Fruit fly (Drosophila melanogaster) whole organism, prepupa: ENCODE measurements around the gene tey.
A peak's percentile ranks its signal among the peaks of the same experiment; 100 is the strongest.

ENCODE experiments used
- Blimp-1 ChIP-seq: fragments of 200-800 bp; sonication (Bioruptor generic); optimal IDR thresholded peaks from 3 replicates; lab custom pipeline; 2017; ENCODE audit warnings: missing biosample characterization, missing genetic modification characterization, mild to moderate bottlenecking, moderate library complexity, missing genetic modification reagents
- CG10631 ChIP-seq: fragments of 200-800 bp; sonication (Bioruptor generic); optimal IDR thresholded peaks from 2 replicates; lab custom pipeline; 2016; ENCODE audit warnings: missing biosample characterization, missing genetic modification characterization
- CG10669 ChIP-seq: fragments of 200-800 bp; sonication (Bioruptor generic); optimal IDR thresholded peaks from 3 replicates; lab custom pipeline; 2018; ENCODE audit warnings: missing biosample characterization, mild to moderate bottlenecking, missing genetic modification characterization, moderate library complexity
- CG15336 ChIP-seq: fragments of 200-800 bp; sonication (Bioruptor generic); IDR thresholded peaks from 2 replicates; pipeline ENCODE4 v1.3.6; 2022; ENCODE audit warnings: missing biosample characterization, missing genetic modification characterization
- CG1621 ChIP-seq: fragments of 200-800 bp; sonication (Bioruptor generic); optimal IDR thresholded peaks from 3 replicates; lab custom pipeline; 2018; ENCODE audit warnings: missing biosample characterization, mild to moderate bottlenecking, missing genetic modification characterization
- CG16779 ChIP-seq: fragments of 200-800 bp; sonication (Bioruptor generic); optimal IDR thresholded peaks from 3 replicates; lab custom pipeline; 2017; ENCODE audit warnings: missing biosample characterization, mild to moderate bottlenecking, missing genetic modification characterization
- CG31627 ChIP-seq: fragments of 200-800 bp; sonication (Bioruptor generic); optimal IDR thresholded peaks from 3 replicates; lab custom pipeline; 2016; ENCODE audit warnings: missing biosample characterization, missing genetic modification characterization
- CG4318 ChIP-seq: fragments of 200-800 bp; sonication (Bioruptor generic); optimal IDR thresholded peaks from 3 replicates; lab custom pipeline; 2017; ENCODE audit warnings: missing biosample characterization, mild to moderate bottlenecking, missing genetic modification characterization
- CG6163 ChIP-seq: fragments of 200-800 bp; sonication (Bioruptor generic); IDR thresholded peaks from 3 replicates; pipeline ENCODE4 v1.3.6; 2022; ENCODE audit warnings: missing biosample characterization, missing genetic modification characterization
- CG6792 ChIP-seq: fragments of 200-800 bp; sonication (Bioruptor generic); optimal IDR thresholded peaks from 3 replicates; lab custom pipeline; 2016; ENCODE audit warnings: missing biosample characterization, missing genetic modification characterization
- CG6808 ChIP-seq: fragments of 200-800 bp; sonication (Bioruptor generic); optimal IDR thresholded peaks from 3 replicates; lab custom pipeline; 2017; ENCODE audit warnings: missing biosample characterization, missing genetic modification characterization, mild to moderate bottlenecking, moderate library complexity, missing genetic modification reagents
- CG6854 ChIP-seq: fragments of 200-800 bp; sonication (Bioruptor generic); optimal IDR thresholded peaks from 2 replicates; lab custom pipeline; 2017; ENCODE audit warnings: missing biosample characterization, mild to moderate bottlenecking, missing genetic modification characterization
- CG8119 ChIP-seq: fragments of 200-800 bp; sonication (Bioruptor generic); IDR thresholded peaks from 3 replicates; pipeline ENCODE4 v1.3.6; 2022; ENCODE audit warnings: missing biosample characterization, missing genetic modification characterization
- CG8319 ChIP-seq: fragments of 200-800 bp; sonication (Bioruptor generic); optimal IDR thresholded peaks from 3 replicates; lab custom pipeline; 2016; ENCODE audit warnings: missing biosample characterization, missing genetic modification characterization
- CG8632 ChIP-seq: fragments of 200-800 bp; sonication (Bioruptor generic); optimal IDR thresholded peaks from 3 replicates; lab custom pipeline; 2016; ENCODE audit warnings: missing biosample characterization, missing genetic modification characterization
- CG9139 ChIP-seq: fragments of 200-800 bp; sonication (Bioruptor generic); optimal IDR thresholded peaks from 3 replicates; lab custom pipeline; 2017; ENCODE audit warnings: missing biosample characterization, mild to moderate bottlenecking, missing genetic modification characterization
- Eip75B ChIP-seq: fragments of 200-800 bp; sonication (Bioruptor generic); optimal IDR thresholded peaks from 3 replicates; lab custom pipeline; 2016; ENCODE audit warnings: missing biosample characterization, missing genetic modification characterization
- Eip78C ChIP-seq: fragments of 200-800 bp; sonication (Bioruptor generic); peaks from one replicate; lab custom pipeline; 2016; ENCODE audit warnings: missing biosample characterization, missing genetic modification characterization
- Eip93F ChIP-seq: fragments of 200-800 bp; sonication (Bioruptor generic); optimal IDR thresholded peaks from 2 replicates; lab custom pipeline; 2016; ENCODE audit warnings: missing biosample characterization, mild to moderate bottlenecking, missing genetic modification characterization
- Hr38 ChIP-seq: sonication (Bioruptor generic); optimal IDR thresholded peaks from 2 replicates; lab custom pipeline; 2016; ENCODE audit warnings: missing biosample characterization, missing genetic modification characterization
- Lpt ChIP-seq: fragments of 200-800 bp; sonication (Bioruptor generic); optimal IDR thresholded peaks from 3 replicates; lab custom pipeline; 2016; ENCODE audit warnings: missing biosample characterization, missing genetic modification characterization
- Met ChIP-seq: fragments of 200-800 bp; sonication (Bioruptor generic); optimal IDR thresholded peaks from 3 replicates; lab custom pipeline; 2016; ENCODE audit warnings: missing biosample characterization, missing genetic modification characterization
- Smox ChIP-seq: fragments of 200-800 bp; sonication (Bioruptor generic); optimal IDR thresholded peaks from 3 replicates; lab custom pipeline; 2016; ENCODE audit warnings: missing biosample characterization, missing genetic modification characterization
- Sox102F ChIP-seq: fragments of 200-800 bp; sonication (Bioruptor generic); optimal IDR thresholded peaks from 2 replicates; lab custom pipeline; 2016; ENCODE audit warnings: missing biosample characterization, mild to moderate bottlenecking, missing genetic modification characterization
- Sox15 ChIP-seq: fragments of 200-800 bp; sonication (Bioruptor generic); optimal IDR thresholded peaks from 3 replicates; lab custom pipeline; 2016; ENCODE audit warnings: missing biosample characterization, missing genetic modification characterization
- achi ChIP-seq: fragments of 200-800 bp; sonication (Bioruptor generic); optimal IDR thresholded peaks from 3 replicates; lab custom pipeline; 2016; ENCODE audit warnings: missing biosample characterization, missing genetic modification characterization
- cyc ChIP-seq: fragments of 200-800 bp; sonication (Bioruptor generic); optimal IDR thresholded peaks from 3 replicates; lab custom pipeline; 2016; ENCODE audit warnings: missing biosample characterization, missing genetic modification characterization
- eg ChIP-seq: fragments of 200-800 bp; sonication (Bioruptor generic); IDR thresholded peaks from 3 replicates; pipeline ENCODE4 v1.3.6; 2022; ENCODE audit warnings: missing biosample characterization, missing genetic modification characterization
- esn ChIP-seq: fragments of 200-800 bp; sonication (Bioruptor generic); optimal IDR thresholded peaks from 2 replicates; lab custom pipeline; 2016; ENCODE audit warnings: missing biosample characterization, mild to moderate bottlenecking, missing genetic modification characterization, moderate library complexity
- fd59A ChIP-seq: fragments of 200-800 bp; sonication (Bioruptor generic); optimal IDR thresholded peaks from 2 replicates; lab custom pipeline; 2017; ENCODE audit warnings: missing biosample characterization, mild to moderate bottlenecking, missing genetic modification characterization, missing genetic modification reagents
- fd85E ChIP-seq: fragments of 200-800 bp; sonication (Bioruptor generic); optimal IDR thresholded peaks from 3 replicates; lab custom pipeline; 2016; ENCODE audit warnings: missing biosample characterization, missing genetic modification characterization
- fkh ChIP-seq: fragments of 200-800 bp; sonication (Bioruptor generic); optimal IDR thresholded peaks from 3 replicates; lab custom pipeline; 2017; ENCODE audit warnings: missing biosample characterization, mild to moderate bottlenecking, missing genetic modification characterization, moderate library complexity
- lz ChIP-seq: fragments of 200-800 bp; sonication (Bioruptor generic); optimal IDR thresholded peaks from 3 replicates; lab custom pipeline; 2016; ENCODE audit warnings: missing biosample characterization, missing genetic modification characterization
- net ChIP-seq: fragments of 200-800 bp; sonication (Bioruptor generic); optimal IDR thresholded peaks from 3 replicates; lab custom pipeline; 2016; ENCODE audit warnings: missing biosample characterization, missing genetic modification characterization
- salr ChIP-seq, 2 experiments: fragments of 200-800 bp; sonication (Bioruptor generic); optimal IDR thresholded peaks; 3 replicates each; lab custom pipeline; 2016 to 2018; ENCODE audit warnings: missing biosample characterization in 2 of 2, missing genetic modification characterization in 2 of 2, mild to moderate bottlenecking in 1 of 2
- ss ChIP-seq, 2 experiments: fragments of 200-800 bp; sonication (Bioruptor generic); optimal IDR thresholded peaks; 2 replicates in 1 of 2; 3 replicates in 1 of 2; lab custom pipeline; 2017 to 2018; ENCODE audit warnings: mild to moderate bottlenecking in 2 of 2, missing biosample characterization in 2 of 2, missing genetic modification characterization in 2 of 2, moderate library complexity in 1 of 2
- svp ChIP-seq: fragments of 200-800 bp; sonication (Bioruptor generic); peaks from one replicate; lab custom pipeline; 2016; ENCODE audit warnings: missing biosample characterization, missing genetic modification characterization
- topi ChIP-seq: fragments of 200-800 bp; sonication (Bioruptor generic); optimal IDR thresholded peaks from 3 replicates; lab custom pipeline; 2016; ENCODE audit warnings: missing biosample characterization, missing genetic modification characterization
- vri ChIP-seq: fragments of 200-800 bp; sonication (Bioruptor generic); optimal IDR thresholded peaks from 3 replicates; lab custom pipeline; 2016; ENCODE audit warnings: missing biosample characterization, mild to moderate bottlenecking, missing genetic modification characterization

Gene tey

DNA sequence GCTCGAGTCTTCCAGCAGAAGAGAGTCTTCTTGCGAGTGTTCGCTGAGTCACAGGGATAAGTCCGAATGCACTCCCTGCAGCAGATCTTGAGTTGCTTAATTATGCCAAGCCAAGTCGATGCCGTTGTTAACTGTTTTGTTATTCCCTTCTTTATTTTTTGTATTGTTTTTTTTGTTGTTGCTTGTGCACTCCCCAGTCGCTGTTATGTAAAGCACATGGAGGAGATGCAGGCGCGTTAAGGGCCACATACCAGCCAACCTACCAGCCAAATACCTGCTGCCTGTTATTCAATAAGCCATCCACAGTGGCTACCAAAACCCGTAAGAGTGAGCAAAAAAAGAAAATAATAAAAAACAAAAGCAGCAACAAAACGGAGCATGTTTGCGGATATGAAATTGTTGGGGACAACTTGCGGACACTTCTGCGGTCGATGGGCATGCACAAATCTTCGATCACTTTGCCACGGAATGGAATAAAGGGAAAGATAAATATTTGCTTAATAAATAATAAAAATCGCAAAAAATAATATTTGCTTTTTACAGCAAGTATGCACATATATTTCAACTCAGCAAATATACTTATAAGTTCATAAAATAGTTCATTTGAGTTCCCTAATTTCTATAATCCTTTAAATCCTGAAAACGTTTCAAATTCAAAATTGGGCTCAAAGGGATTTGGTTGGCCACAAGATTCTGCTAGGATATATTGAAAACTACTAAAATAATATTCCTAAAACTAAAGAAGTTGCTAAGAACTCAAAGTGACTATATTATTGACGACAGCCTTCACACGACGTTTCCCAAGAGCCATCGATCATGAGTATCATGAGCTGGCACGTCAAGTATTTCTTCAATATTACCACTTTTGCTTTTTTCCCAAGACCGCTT, 32.4 kb upstream of the tey start (continued):
- TF ChIP-seq CG4318 (no peak), CG10631 (GFP tag; lab: Kevin White, UChicago) (peak; percentile 50), esn (GFP tag; lab: Kevin White, UChicago) (peak; percentile 68), cyc (peak; percentile 42), Sox15 (GFP tag; lab: Kevin White, UChicago) (peak; percentile 12), Hr38 (no peak), net (GFP tag; lab: Kevin White, UChicago) (peak; percentile 26), svp (GFP tag; lab: Kevin White, UChicago) (peak; percentile 80), fkh (GFP tag; lab: Kevin White, UChicago) (no peak), achi (GFP tag; lab: Kevin White, UChicago) (peak; percentile 19), fd59A (no peak), CG6808 (GFP tag; lab: Kevin White, UChicago) (peak; percentile 33), CG8319 (peak; percentile 25), CG31627 (GFP tag; lab: Kevin White, UChicago) (peak; percentile 43), Sox102F (no peak), CG6163 (no peak), topi (peak; percentile 65), Met (GFP tag; lab: Kevin White, UChicago) (peak; percentile 60), CG6792 (GFP tag; lab: Kevin White, UChicago) (no peak), salr (GFP tag; optimal IDR thresholded peaks at IDR 0.05; lab: Kevin White, UChicago) (peak in 1 of 2 experiments; percentile 0), eg (GFP tag; lab: Robert Waterston, UW) (no peak), vri (GFP tag; lab: Kevin White, UChicago) (peak; percentile 83), ss (GFP tag; optimal IDR thresholded peaks at IDR 0.05; lab: Kevin White, UChicago) (peak; percentile 37 to 50), CG9139 (GFP tag; lab: Kevin White, UChicago) (peak; percentile 34), Lpt (GFP tag; lab: Kevin White, UChicago) (no peak)

DNA sequence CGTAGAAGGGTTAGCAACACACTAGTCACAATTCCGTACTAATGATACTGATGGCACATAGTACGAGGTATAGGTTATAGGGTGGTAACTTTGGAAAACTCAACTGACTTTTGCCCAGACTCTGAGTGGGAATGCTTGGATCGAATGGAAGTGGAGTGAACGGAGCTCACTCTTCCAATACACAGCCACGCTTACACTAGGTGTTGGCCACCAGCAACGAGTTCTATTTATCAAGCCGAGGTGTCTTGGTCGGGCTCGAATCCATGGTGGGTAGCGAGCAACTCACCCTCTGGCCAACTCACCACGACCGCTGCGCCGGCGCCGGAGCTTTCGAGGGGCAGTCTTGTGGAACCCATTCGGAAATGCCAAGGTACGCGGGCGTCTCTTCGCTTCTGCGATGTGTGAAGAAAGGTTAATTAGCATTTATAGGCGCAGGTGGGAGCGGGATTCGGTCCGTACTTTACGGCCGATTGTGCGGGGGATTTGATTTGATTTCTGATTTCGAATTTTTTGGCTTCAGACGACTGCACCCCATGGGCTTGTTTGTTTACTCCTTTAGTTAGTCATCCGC, 31.2 kb upstream of the tey start, which contains the start of gene verm:
verm (minus strand) TSS at position 204 of the 571 bp plus-strand sequence.
- no peak for TF ChIP-seq CG16779 (tag; lab: Kevin White, UChicago)
- TF ChIP-seq CG8119 (GFP tag; lab: Robert Waterston, UW) = no peak
- TF ChIP-seq CG1621 (tag; lab: Kevin White, UChicago) = peak; percentile 26
- TF ChIP-seq CG31627 (GFP tag; lab: Kevin White, UChicago) = no peak
- TF ChIP-seq CG8632 = no peak
- no peak for TF ChIP-seq Met (GFP tag; lab: Kevin White, UChicago)
- TF ChIP-seq eg (GFP tag; lab: Robert Waterston, UW) = 0 out of 3 replicates have a peak, but pooled peaks have one; percentile 27
- TF ChIP-seq CG10669 (GFP tag; lab: Kevin White, UChicago) = no peak
- TF ChIP-seq vri (GFP tag; lab: Kevin White, UChicago) = peak; percentile 24
- TF ChIP-seq Eip78C (GFP tag; lab: Kevin White, UChicago) = peak; percentile 36
- no peak for TF ChIP-seq Eip93F
- 0 out of 3 replicates have a peak, but pooled peaks have one; percentile 14 for TF ChIP-seq CG6163
- no peak for TF ChIP-seq topi
- no peak for TF ChIP-seq lz (GFP tag; lab: Kevin White, UChicago)
- no peak for TF ChIP-seq Smox (GFP tag; lab: Kevin White, UChicago)
- no peak for TF ChIP-seq cyc
- TF ChIP-seq CG15336 = 0 out of 2 replicates have a peak, but pooled peaks have one; percentile 17

dm6 chr3L:19694156-19694643, 30.3 kb upstream of the tey start:
- TF ChIP-seq CG15336 = peak; percentile 30; the same call in 1 of the 2 replicates
- TF ChIP-seq ss (GFP tag; optimal IDR thresholded peaks at IDR 0.05; lab: Kevin White, UChicago) = peak; percentile 44 to 62
- no peak for TF ChIP-seq net (GFP tag; lab: Kevin White, UChicago)
- TF ChIP-seq fd85E (GFP tag; lab: Kevin White, UChicago) = no peak
- TF ChIP-seq CG8119 (GFP tag; lab: Robert Waterston, UW) = peak; percentile 18; the same call in 1 of the 3 replicates
- TF ChIP-seq topi = no peak
- TF ChIP-seq Eip75B (GFP tag; lab: Kevin White, UChicago) = peak; percentile 56
- peak; percentile 86 for TF ChIP-seq vri (GFP tag; lab: Kevin White, UChicago)
- no peak for TF ChIP-seq CG6163
- peak; percentile 65 for TF ChIP-seq Eip78C (GFP tag; lab: Kevin White, UChicago)
- TF ChIP-seq Blimp-1 (GFP tag; lab: Kevin White, UChicago) = peak; percentile 94
- peak; percentile 34 for TF ChIP-seq CG6808 (GFP tag; lab: Kevin White, UChicago)
- TF ChIP-seq eg (GFP tag; lab: Robert Waterston, UW) = peak; percentile 44; the same call in 1 of the 3 replicates
- TF ChIP-seq CG6854 (GFP tag; lab: Kevin White, UChicago) = peak; percentile 56
